Worm (Caenorhabditis elegans) whole organism, mixed stage, embryonic: ENCODE measurements around the gene col-8.
A peak's percentile ranks its signal among the peaks of the same experiment; 100 is the strongest.

Experiments used
- M03D4.4 ChIP-seq: sonication (generic microtip); optimal IDR thresholded peaks from 2 replicates; lab custom pipeline; 2017; ENCODE audit warnings: mild to moderate bottlenecking, missing genetic modification characterization, missing compliant biosample characterization
- bed-3 ChIP-seq: fragments of 200-800 bp; sonication (Bioruptor generic); optimal IDR thresholded peaks from 3 replicates; lab custom pipeline; 2018; ENCODE audit warnings: mild to moderate bottlenecking, missing genetic modification characterization, moderate library complexity, missing compliant biosample characterization
- blmp-1 ChIP-seq: fragments of 150-350 bp; optimal IDR thresholded peaks from 2 replicates; lab custom pipeline; 2014; ENCODE audit warnings: missing biosample characterization, missing genetic modification characterization
- ceh-39 ChIP-seq: fragments of 150-350 bp; optimal IDR thresholded peaks from 2 replicates; lab custom pipeline; 2014; ENCODE audit warnings: missing biosample characterization, missing genetic modification characterization
- ceh-43 ChIP-seq: fragments of 200-800 bp; sonication (Bioruptor generic); optimal IDR thresholded peaks from 2 replicates; lab custom pipeline; 2018; ENCODE audit warnings: mild to moderate bottlenecking, missing genetic modification characterization, moderate library complexity, missing compliant biosample characterization
- ceh-83 ChIP-seq: fragments of 200-800 bp; sonication (Bioruptor generic); optimal IDR thresholded peaks from 2 replicates; lab custom pipeline; 2018; ENCODE audit warnings: mild to moderate bottlenecking, missing genetic modification characterization, missing compliant biosample characterization
- ces-1 ChIP-seq: fragments of 150-350 bp; optimal IDR thresholded peaks from 2 replicates; lab custom pipeline; 2014; ENCODE audit warnings: missing biosample characterization, missing genetic modification reagents, missing genetic modification characterization
- cnd-1 ChIP-seq: fragments of 200-800 bp; sonication (Bioruptor generic); optimal IDR thresholded peaks from 2 replicates; lab custom pipeline; 2018; ENCODE audit warnings: mild to moderate bottlenecking, missing genetic modification characterization, missing compliant biosample characterization
- elt-1 ChIP-seq: sonication (generic microtip); optimal IDR thresholded peaks from 2 replicates; lab custom pipeline; 2017; ENCODE audit warnings: missing genetic modification characterization, mild to moderate bottlenecking, missing compliant biosample characterization, antibody characterized with exemption, moderate library complexity, borderline replicate concordance; ENCODE audit not compliant: insufficient read depth
- elt-3 ChIP-seq: fragments of 150-350 bp; optimal IDR thresholded peaks from 2 replicates; lab custom pipeline; 2014; ENCODE audit warnings: missing biosample characterization, missing genetic modification characterization
- flh-1 ChIP-seq: fragments of 200-800 bp; sonication (Bioruptor generic); optimal IDR thresholded peaks from 2 replicates; lab custom pipeline; 2018; ENCODE audit warnings: mild to moderate bottlenecking, missing genetic modification characterization, moderate library complexity, missing compliant biosample characterization
- ham-2 ChIP-seq: fragments of 200-800 bp; sonication (Bioruptor generic); optimal IDR thresholded peaks from 2 replicates; lab custom pipeline; 2018; ENCODE audit warnings: mild to moderate bottlenecking, missing genetic modification characterization, missing compliant biosample characterization
- hlh-1 ChIP-seq: fragments of 150-350 bp; optimal IDR thresholded peaks from 2 replicates; lab custom pipeline; 2014; ENCODE audit warnings: missing biosample characterization, missing genetic modification reagents, missing genetic modification characterization
- lin-13 ChIP-seq: fragments of 150-350 bp; optimal IDR thresholded peaks from 2 replicates; lab custom pipeline; 2014; ENCODE audit warnings: missing biosample characterization, missing genetic modification characterization
- lin-32 ChIP-seq: fragments of 200-800 bp; sonication (Bioruptor generic); optimal IDR thresholded peaks from 2 replicates; lab custom pipeline; 2018; ENCODE audit warnings: mild to moderate bottlenecking, missing genetic modification characterization, missing compliant biosample characterization
- nhr-12 ChIP-seq: fragments of 150-350 bp; optimal IDR thresholded peaks from 2 replicates; lab custom pipeline; 2014; ENCODE audit warnings: missing biosample characterization, missing genetic modification characterization
- nhr-2 ChIP-seq: fragments of 150-350 bp; optimal IDR thresholded peaks from 2 replicates; lab custom pipeline; 2014; ENCODE audit warnings: missing biosample characterization, missing genetic modification characterization
- nhr-76 ChIP-seq: sonication (generic microtip); optimal IDR thresholded peaks from 2 replicates; lab custom pipeline; 2017; ENCODE audit warnings: missing biosample characterization, missing genetic modification characterization
- pha-4 ChIP-seq: fragments of 150-350 bp; optimal IDR thresholded peaks from 2 replicates; lab custom pipeline; 2018; ENCODE audit warnings: missing biosample characterization, missing genetic modification reagents, missing genetic modification characterization
- sem-2 ChIP-seq: fragments of 200-800 bp; sonication (Bioruptor generic); optimal IDR thresholded peaks from 2 replicates; lab custom pipeline; 2018; ENCODE audit warnings: mild to moderate bottlenecking, missing genetic modification characterization, missing compliant biosample characterization
- snpc-4 ChIP-seq: fragments of 150-350 bp; optimal IDR thresholded peaks from 2 replicates; lab custom pipeline; 2014; ENCODE audit warnings: missing biosample characterization, missing genetic modification characterization
- sptf-1 ChIP-seq: sonication (generic microtip); optimal IDR thresholded peaks from 2 replicates; lab custom pipeline; 2017; ENCODE audit warnings: mild to moderate bottlenecking, missing genetic modification characterization, moderate library complexity, missing compliant biosample characterization
- tbx-8 ChIP-seq: fragments of 200-800 bp; sonication (Bioruptor generic); optimal IDR thresholded peaks from 2 replicates; lab custom pipeline; 2018; ENCODE audit warnings: mild to moderate bottlenecking, missing genetic modification characterization, moderate library complexity, missing compliant biosample characterization
- unc-39 ChIP-seq: fragments of 150-350 bp; optimal IDR thresholded peaks from 2 replicates; lab custom pipeline; 2014; ENCODE audit warnings: missing biosample characterization, missing genetic modification characterization
- unc-62 ChIP-seq: fragments of 150-350 bp; optimal IDR thresholded peaks from 2 replicates; lab custom pipeline; 2014; ENCODE audit warnings: missing biosample characterization, missing genetic modification reagents, missing genetic modification characterization
- zip-8 ChIP-seq: fragments of 150-350 bp; optimal IDR thresholded peaks from 2 replicates; lab custom pipeline; 2014; ENCODE audit warnings: missing biosample characterization, missing genetic modification characterization
- ztf-11 ChIP-seq: fragments of 150-350 bp; optimal IDR thresholded peaks from 2 replicates; lab custom pipeline; 2014; ENCODE audit warnings: missing biosample characterization, missing genetic modification characterization

Gene col-8

ce11 chrIII:7067385-7067896, 47.0 kb upstream of the col-8 start, which contains the start of gene ger-1:
Gene ger-1 (minus strand): TSS chrIII:7067477.
- TF ChIP-seq bed-3 (GFP tag; lab: Kevin White, UChicago) (no peak), ceh-83 (GFP tag; lab: Kevin White, UChicago) (no peak), blmp-1 (tag; lab: Kevin White, UChicago) (no peak), hlh-1 (tag; lab: Kevin White, UChicago) (no peak), ham-2 (GFP tag; lab: Kevin White, UChicago) (peak; percentile 3), elt-1 (tag; lab: Kevin White, UChicago) (peak; percentile 30), nhr-76 (tag; lab: Kevin White, UChicago) (no peak), pha-4 (tag; lab: Kevin White, UChicago) (no peak)
- TF ChIP-seq, all 35 proteins: peak for 2

- no peak for TF ChIP-seq ces-1
- no peak for TF ChIP-seq blmp-1 (tag; lab: Kevin White, UChicago)
- TF ChIP-seq ztf-11 (tag; lab: Kevin White, UChicago) = no peak
- TF ChIP-seq pha-4 (tag; lab: Kevin White, UChicago) = no peak
- no peak for TF ChIP-seq ceh-39 (tag; lab: Kevin White, UChicago)
- no peak for TF ChIP-seq nhr-2 (tag; lab: Kevin White, UChicago)
- no peak for TF ChIP-seq elt-1 (tag; lab: Kevin White, UChicago)
- no peak for TF ChIP-seq ceh-83 (GFP tag; lab: Kevin White, UChicago)
- no peak for TF ChIP-seq M03D4.4 (tag; lab: Kevin White, UChicago)
- no peak for TF ChIP-seq flh-1
- TF ChIP-seq unc-39 (tag; lab: Kevin White, UChicago) = no peak
- TF ChIP-seq lin-13 (tag; lab: Kevin White, UChicago) = no peak
These were observed 43.8 kb upstream of the col-8 start, which contains the start of gene R01H2.4 for ce11 chrIII:7064185-7064584. Gene R01H2.4 (minus strand): TSS chrIII:7064285.

DNA sequence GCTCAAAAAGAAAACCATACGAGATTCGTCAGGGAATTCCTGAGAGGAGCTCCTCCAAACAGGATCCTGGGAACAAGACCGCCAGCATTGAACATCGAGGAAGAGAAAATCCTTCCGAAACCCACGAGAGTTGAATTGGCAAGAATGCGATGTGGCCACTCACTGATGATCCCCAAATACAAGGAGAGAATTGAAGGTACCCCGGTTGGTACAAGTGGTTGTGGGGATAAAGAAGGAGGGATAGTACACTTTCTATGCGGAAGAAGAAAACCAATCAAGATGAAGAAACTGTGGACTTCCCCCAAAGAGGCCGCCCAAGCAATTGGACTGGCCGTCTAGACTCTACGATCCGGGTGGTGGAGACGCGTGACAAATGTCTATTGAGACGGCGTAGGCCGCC, 42.7 kb upstream of the col-8 start:
- TF ChIP-seq nhr-2 (tag; lab: Kevin White, UChicago) (no peak), ceh-83 (GFP tag; lab: Kevin White, UChicago) (no peak), sem-2 (GFP tag; lab: Kevin White, UChicago) (no peak), lin-32 (no peak), unc-62 (GFP tag; lab: Kevin White, UChicago) (no peak), ztf-11 (tag; lab: Kevin White, UChicago) (no peak), unc-39 (tag; lab: Kevin White, UChicago) (no peak)

DNA sequence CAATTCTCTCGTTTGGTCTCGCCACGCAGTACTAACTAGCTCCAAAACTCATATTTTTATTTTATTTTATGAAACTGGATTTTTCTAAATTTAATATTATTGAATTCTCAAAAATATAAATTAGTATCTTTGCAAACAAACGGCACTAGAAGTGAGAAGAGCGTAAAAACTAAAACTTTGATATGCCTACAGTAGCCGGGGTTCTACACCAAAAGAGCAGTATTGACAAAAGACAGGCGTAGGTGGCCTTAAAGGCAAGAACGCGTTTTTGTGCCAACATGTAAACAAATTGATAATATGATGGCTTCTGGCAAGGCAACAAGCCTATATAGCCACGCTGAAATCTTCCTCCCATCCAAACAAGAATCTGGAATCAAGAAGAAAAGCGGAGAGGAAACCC, 42.2 kb upstream of the col-8 start, which contains the start of gene R01H2.1:
Gene R01H2.1 (plus strand): TSS at position 301 of the 400 bp plus-strand sequence.
- TF ChIP-seq cnd-1 (no peak), elt-3 (tag; lab: Kevin White, UChicago) (no peak), flh-1 (no peak), ceh-43 (GFP tag; lab: Kevin White, UChicago) (no peak), nhr-12 (tag; lab: Kevin White, UChicago) (no peak), ceh-83 (GFP tag; lab: Kevin White, UChicago) (no peak), tbx-8 (GFP tag; lab: Kevin White, UChicago) (no peak), unc-39 (tag; lab: Kevin White, UChicago) (no peak), ztf-11 (tag; lab: Kevin White, UChicago) (no peak), sptf-1 (no peak)

DNA sequence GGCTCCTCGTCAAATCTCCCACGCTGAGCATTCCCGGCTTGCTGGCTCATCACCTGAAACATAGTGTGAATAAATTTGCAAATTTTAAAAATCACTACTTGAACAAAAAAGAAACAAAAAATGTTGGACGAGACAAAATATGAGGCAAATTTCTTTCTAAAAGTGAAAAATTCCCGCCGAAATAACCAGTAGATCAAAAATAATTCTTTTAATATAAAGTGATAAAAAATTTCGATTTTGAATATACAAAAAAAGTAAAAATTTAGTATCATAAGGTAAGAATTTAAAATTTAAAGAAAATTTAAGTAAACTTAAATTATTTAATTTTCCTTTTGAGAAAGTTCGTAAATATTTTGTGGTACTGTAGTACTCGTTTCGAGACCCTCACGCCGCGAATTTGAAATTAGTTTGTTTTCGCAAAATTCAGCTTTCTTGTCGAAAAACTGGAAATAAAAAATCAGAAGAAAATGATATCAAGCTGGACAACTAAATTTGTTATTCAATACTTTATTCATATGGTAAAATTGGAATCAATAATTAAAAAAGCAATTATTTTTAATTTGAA, 40.2 kb upstream of the col-8 start, which contains the start of gene egg-2:
Gene egg-2 (minus strand): TSS at position 53 of the 565 bp plus-strand sequence.
- TF ChIP-seq nhr-76 (tag; lab: Kevin White, UChicago) (no peak), unc-39 (tag; lab: Kevin White, UChicago) (no peak), zip-8 (tag; lab: Kevin White, UChicago) (no peak), elt-3 (tag; lab: Kevin White, UChicago) (no peak)

- TF ChIP-seq hlh-1 (tag; lab: Kevin White, UChicago) (no peak), snpc-4 (tag; lab: Kevin White, UChicago) (no peak), unc-39 (tag; lab: Kevin White, UChicago) (no peak), ham-2 (GFP tag; lab: Kevin White, UChicago) (no peak), elt-3 (tag; lab: Kevin White, UChicago) (no peak), nhr-76 (tag; lab: Kevin White, UChicago) (no peak), elt-1 (tag; lab: Kevin White, UChicago) (no peak), ceh-83 (GFP tag; lab: Kevin White, UChicago) (no peak), M03D4.4 (tag; lab: Kevin White, UChicago) (no peak), nhr-12 (tag; lab: Kevin White, UChicago) (no peak)
These were observed 35.8 kb upstream of the col-8 start, which contains the start of gene R01H2.2 for ce11 chrIII:7056241-7056640. Gene R01H2.2 (plus strand): TSS chrIII:7056541.
